Worm (Caenorhabditis elegans) whole organism, young adult: ENCODE data around the gene srw-57.

Source experiments
- B0019.2 ChIP-seq: fragments of 200-800 bp; sonication (Bioruptor generic); conservative IDR thresholded peaks from 2 replicates; pipeline ENCODE4 v1.3.6; 2022; ENCODE audit warnings: missing genetic modification reagents, missing genetic modification characterization, missing compliant biosample characterization
- B0336.3 ChIP-seq: fragments of 200-800 bp; sonication (Bioruptor generic); IDR thresholded peaks from 2 replicates; pipeline ENCODE4 v1.3.6; 2022; ENCODE audit warnings: missing genetic modification characterization, missing compliant biosample characterization
- C17E4.6 ChIP-seq: fragments of 200-800 bp; sonication (Bioruptor generic); IDR thresholded peaks from 2 replicates; pipeline ENCODE4 v1.3.6; 2022; ENCODE audit warnings: missing genetic modification reagents, missing genetic modification characterization, missing compliant biosample characterization
- F22D6.2 ChIP-seq: sonication (generic microtip); optimal IDR thresholded peaks from 2 replicates; lab custom pipeline; 2016; ENCODE audit warnings: mild to moderate bottlenecking, missing genetic modification characterization, missing compliant biosample characterization
- F23B12.7 ChIP-seq: sonication (generic microtip); optimal IDR thresholded peaks from 2 replicates; lab custom pipeline; 2017; ENCODE audit warnings: missing genetic modification characterization, mild to moderate bottlenecking, missing compliant biosample characterization, antibody characterized with exemption, moderate library complexity; ENCODE audit not compliant: insufficient read depth
- F57A8.1 ChIP-seq: fragments of 200-800 bp; sonication (Bioruptor generic); optimal IDR thresholded peaks from 2 replicates; lab custom pipeline; 2018; ENCODE audit warnings: mild to moderate bottlenecking, missing genetic modification characterization, moderate library complexity, missing compliant biosample characterization
- F57C9.4 ChIP-seq: sonication (generic microtip); optimal IDR thresholded peaks from 2 replicates; lab custom pipeline; 2017; ENCODE audit warnings: mild to moderate bottlenecking, missing genetic modification characterization, missing compliant biosample characterization
- Y53F4B.3 ChIP-seq: fragments of 200-800 bp; sonication (Bioruptor generic); IDR thresholded peaks from 2 replicates; pipeline ENCODE4 v1.3.6; 2022; ENCODE audit warnings: missing genetic modification reagents, missing genetic modification characterization, missing compliant biosample characterization
- Y95B8A.8 ChIP-seq: fragments of 200-800 bp; sonication (Bioruptor generic); IDR thresholded peaks from 2 replicates; pipeline ENCODE4 v1.3.6; 2022; ENCODE audit warnings: missing genetic modification reagents, missing genetic modification characterization, missing compliant biosample characterization
- ZK185.1 ChIP-seq: sonication (generic microtip); optimal IDR thresholded peaks from 2 replicates; lab custom pipeline; 2016; ENCODE audit warnings: mild to moderate bottlenecking, missing genetic modification characterization, missing compliant biosample characterization; ENCODE audit not compliant: poor library complexity, severe bottlenecking
- aptf-3 ChIP-seq: fragments of 200-800 bp; sonication (Bioruptor generic); IDR thresholded peaks from 2 replicates; pipeline ENCODE4 v1.3.6; 2022; ENCODE audit warnings: missing genetic modification characterization, missing compliant biosample characterization
- atf-7 ChIP-seq: sonication (generic microtip); optimal IDR thresholded peaks from 2 replicates; lab custom pipeline; 2017; ENCODE audit warnings: mild to moderate bottlenecking, missing genetic modification characterization, missing compliant biosample characterization
- attf-5 ChIP-seq: fragments of 200-800 bp; sonication (Bioruptor generic); optimal IDR thresholded peaks from 2 replicates; lab custom pipeline; 2018; ENCODE audit warnings: mild to moderate bottlenecking, missing genetic modification characterization, missing compliant biosample characterization
- attf-6 ChIP-seq: fragments of 200-800 bp; sonication (Bioruptor generic); IDR thresholded peaks from 2 replicates; pipeline ENCODE4 v1.3.6; 2022; ENCODE audit warnings: missing genetic modification reagents, missing genetic modification characterization, missing compliant biosample characterization
- cebp-1 ChIP-seq, 2 experiments: fragments of 200-800 bp in 1 of 2; sonication (Bioruptor generic) in 1 of 2; sonication (generic microtip) in 1 of 2; IDR thresholded peaks in 1 of 2; optimal IDR thresholded peaks in 1 of 2; 2 replicates each; pipeline versions ENCODE4 v1.3.6 to Lab custom; 2017 to 2022; ENCODE audit warnings: missing compliant biosample characterization in 2 of 2, missing genetic modification characterization in 2 of 2, mild to moderate bottlenecking in 1 of 2, missing genetic modification reagents in 1 of 2, moderate library complexity in 1 of 2
- ceh-100 ChIP-seq: fragments of 200-800 bp; sonication (Bioruptor generic); IDR thresholded peaks from 2 replicates; pipeline ENCODE4 v1.3.6; 2022; ENCODE audit warnings: missing genetic modification reagents, missing genetic modification characterization, missing compliant biosample characterization
- ceh-58 ChIP-seq: fragments of 200-800 bp; sonication (Bioruptor generic); IDR thresholded peaks from 2 replicates; pipeline ENCODE4 v1.3.6; 2022; ENCODE audit warnings: missing genetic modification characterization, missing compliant biosample characterization
- chd-7 ChIP-seq: sonication (generic microtip); optimal IDR thresholded peaks from 2 replicates; lab custom pipeline; 2016; ENCODE audit warnings: mild to moderate bottlenecking, missing genetic modification characterization, moderate library complexity, missing compliant biosample characterization
- dox-1 ChIP-seq: fragments of 200-800 bp; sonication (Bioruptor generic); IDR thresholded peaks from 2 replicates; pipeline ENCODE4 v1.3.6; 2022; ENCODE audit warnings: missing genetic modification reagents, missing genetic modification characterization, missing compliant biosample characterization
- egl-18 ChIP-seq: fragments of 200-800 bp; sonication (Bioruptor generic); IDR thresholded peaks from 2 replicates; pipeline ENCODE4 v1.3.6; 2022; ENCODE audit warnings: missing genetic modification reagents, missing genetic modification characterization, missing compliant biosample characterization
- ets-4 ChIP-seq: fragments of 200-800 bp; sonication (Bioruptor generic); optimal IDR thresholded peaks from 2 replicates; lab custom pipeline; 2018; ENCODE audit warnings: mild to moderate bottlenecking, missing genetic modification characterization, missing compliant biosample characterization
- fkh-3 ChIP-seq: sonication (generic microtip); optimal IDR thresholded peaks from 2 replicates; lab custom pipeline; 2016; ENCODE audit warnings: mild to moderate bottlenecking, missing genetic modification characterization, missing compliant biosample characterization
- hlh-26 ChIP-seq: fragments of 200-800 bp; sonication (Bioruptor generic); conservative IDR thresholded peaks from 2 replicates; pipeline ENCODE4 v1.3.6; 2022; ENCODE audit warnings: missing genetic modification reagents, missing genetic modification characterization, missing compliant biosample characterization
- hmg-1.2 ChIP-seq: fragments of 200-800 bp; sonication (Bioruptor generic); IDR thresholded peaks from 2 replicates; pipeline ENCODE4 v1.3.6; 2022; ENCODE audit warnings: missing genetic modification reagents, missing genetic modification characterization, missing compliant biosample characterization
- hrde-1 ChIP-seq: sonication (generic microtip); optimal IDR thresholded peaks from 2 replicates; lab custom pipeline; 2016; ENCODE audit warnings: missing genetic modification characterization, mild to moderate bottlenecking, missing compliant biosample characterization, moderate library complexity, missing genotype, missing genetic modification reagents, borderline replicate concordance
- hsf-1 ChIP-seq: fragments of 200-800 bp; sonication (Bioruptor generic); IDR thresholded peaks from 2 replicates; pipeline ENCODE4 v1.3.6; 2022; ENCODE audit warnings: missing genetic modification reagents, missing genetic modification characterization, missing compliant biosample characterization
- lin-35 ChIP-seq, 3 experiments: fragments of 150-350 bp in 2 of 3; sonication (generic microtip) in 1 of 3; optimal IDR thresholded peaks; 2 replicates each; lab custom pipeline; 2014 to 2018; ENCODE audit warnings: missing biosample characterization in 3 of 3, missing genetic modification characterization in 3 of 3, missing genetic modification reagents in 3 of 3
- lsl-1 ChIP-seq: fragments of 200-800 bp; sonication (Bioruptor generic); optimal IDR thresholded peaks from 2 replicates; lab custom pipeline; 2018; ENCODE audit warnings: mild to moderate bottlenecking, missing genetic modification characterization, moderate library complexity, missing compliant biosample characterization
- lsy-27 ChIP-seq: sonication (generic microtip); optimal IDR thresholded peaks from 2 replicates; lab custom pipeline; 2017; ENCODE audit warnings: missing genetic modification characterization, mild to moderate bottlenecking, missing compliant biosample characterization, antibody characterized with exemption, missing genotype, borderline replicate concordance; ENCODE audit not compliant: insufficient read depth
- madf-10 ChIP-seq: sonication (generic microtip); optimal IDR thresholded peaks from 2 replicates; lab custom pipeline; 2016; ENCODE audit warnings: mild to moderate bottlenecking, missing genetic modification characterization, missing compliant biosample characterization
- madf-6 ChIP-seq: fragments of 200-800 bp; sonication (Bioruptor generic); IDR thresholded peaks from 2 replicates; pipeline ENCODE4 v1.3.6; 2022; ENCODE audit warnings: missing genetic modification reagents, missing genetic modification characterization, missing compliant biosample characterization
- nfyb-1 ChIP-seq: fragments of 200-800 bp; sonication (Bioruptor generic); IDR thresholded peaks from 2 replicates; pipeline ENCODE4 v1.3.6; 2022; ENCODE audit warnings: missing genetic modification reagents, missing genetic modification characterization, missing compliant biosample characterization
- nhr-120 ChIP-seq: fragments of 200-800 bp; sonication (Bioruptor generic); IDR thresholded peaks from 2 replicates; pipeline ENCODE4 v1.3.6; 2022; ENCODE audit warnings: missing genetic modification characterization, missing compliant biosample characterization
- nhr-80 ChIP-seq: sonication (generic microtip); optimal IDR thresholded peaks from 2 replicates; lab custom pipeline; 2016; ENCODE audit warnings: missing genetic modification characterization, missing compliant biosample characterization
- pbrm-1 ChIP-seq: fragments of 200-800 bp; sonication (Bioruptor generic); IDR thresholded peaks from 2 replicates; pipeline ENCODE4 v1.3.6; 2022; ENCODE audit warnings: missing genetic modification reagents, missing genetic modification characterization, missing compliant biosample characterization
- sea-2 ChIP-seq: fragments of 200-800 bp; sonication (Bioruptor generic); IDR thresholded peaks from 2 replicates; pipeline ENCODE4 v1.3.6; 2022; ENCODE audit warnings: missing genetic modification characterization, missing compliant biosample characterization
- snpc-1.3 ChIP-seq: sonication (generic microtip); optimal IDR thresholded peaks from 2 replicates; lab custom pipeline; 2017; ENCODE audit warnings: missing genetic modification characterization, mild to moderate bottlenecking, missing compliant biosample characterization, antibody characterized with exemption, moderate library complexity, missing genotype, missing genetic modification reagents; ENCODE audit not compliant: insufficient read depth
- somi-1 ChIP-seq: fragments of 200-800 bp; sonication (Bioruptor generic); optimal IDR thresholded peaks from 2 replicates; lab custom pipeline; 2018; ENCODE audit warnings: mild to moderate bottlenecking, missing genetic modification characterization, missing compliant biosample characterization
- unc-130 ChIP-seq: sonication (generic microtip); optimal IDR thresholded peaks from 2 replicates; lab custom pipeline; 2016; ENCODE audit warnings: missing genetic modification reagents, missing genetic modification characterization, missing compliant biosample characterization
- zim-3 ChIP-seq: sonication (generic microtip); optimal IDR thresholded peaks from 2 replicates; lab custom pipeline; 2017; ENCODE audit warnings: mild to moderate bottlenecking, missing genetic modification characterization, moderate library complexity, missing compliant biosample characterization
- ztf-18 ChIP-seq: sonication (generic microtip); optimal IDR thresholded peaks from 2 replicates; lab custom pipeline; 2016; ENCODE audit warnings: missing genotype, mild to moderate bottlenecking, missing genetic modification characterization, missing compliant biosample characterization
- ztf-26 ChIP-seq: sonication (generic microtip); optimal IDR thresholded peaks from 2 replicates; lab custom pipeline; 2017; ENCODE audit warnings: missing genetic modification characterization, missing compliant biosample characterization
- ztf-28 ChIP-seq: fragments of 200-800 bp; sonication (Bioruptor generic); IDR thresholded peaks from 2 replicates; pipeline ENCODE4 v1.3.6; 2022; ENCODE audit warnings: missing genetic modification reagents, missing genetic modification characterization, missing compliant biosample characterization
- ztf-3 ChIP-seq: fragments of 200-800 bp; sonication (Bioruptor generic); optimal IDR thresholded peaks from 2 replicates; lab custom pipeline; 2018; ENCODE audit warnings: mild to moderate bottlenecking, missing genetic modification characterization, missing compliant biosample characterization
- ztf-6 ChIP-seq: fragments of 200-800 bp; sonication (Bioruptor generic); IDR thresholded peaks from 2 replicates; pipeline ENCODE4 v1.3.6; 2022; ENCODE audit warnings: missing genetic modification reagents, missing genetic modification characterization, missing compliant biosample characterization

srw-57 gene

ce11 chrV:15954932-15955331, at the start of gene srw-57:
TSS of gene srw-57 (minus strand) at chrV:15955032.
- TF ChIP-seq ets-4 (no peak), nhr-120 (GFP tag; lab: Robert Waterston, UW) (no peak), lin-35 (GFP tag; optimal IDR thresholded peaks at IDR 0.05; lab: Kevin White, UChicago) (no peak), chd-7 (tag; lab: Kevin White, UChicago) (no peak), zim-3 (tag; lab: Kevin White, UChicago) (no peak), snpc-1.3 (tag; lab: Kevin White, UChicago) (no peak), madf-6 (GFP tag; lab: Robert Waterston, UW) (no peak), Y95B8A.8 (no peak), aptf-3 (GFP tag; lab: Robert Waterston, UW) (no peak), lsl-1 (GFP tag; lab: Kevin White, UChicago) (no peak), somi-1 (GFP tag; lab: Kevin White, UChicago) (no peak), ZK185.1 (tag; lab: Kevin White, UChicago) (no peak), F57C9.4 (no peak), ceh-100 (no peak), nfyb-1 (GFP tag; lab: Robert Waterston, UW) (no peak), ztf-3 (GFP tag; lab: Kevin White, UChicago) (no peak), hsf-1 (GFP tag; lab: Robert Waterston, UW) (no peak), madf-10 (tag; lab: Kevin White, UChicago) (no peak), attf-6 (no peak)
- TF ChIP-seq, all 124 proteins: peak for 0

ce11 chrV:16002288-16002687, 47.5 kb upstream of the srw-57 start, which contains the start of gene nhr-63:
TSS of gene nhr-63 (plus strand) at chrV:16002588.
- TF ChIP-seq ceh-58 (GFP tag; lab: Robert Waterston, UW) (no peak), ztf-26 (tag; lab: Kevin White, UChicago) (no peak), ztf-18 (tag; lab: Kevin White, UChicago) (no peak), C17E4.6 (GFP tag; lab: Robert Waterston, UW) (no peak)
- TF ChIP-seq, all 124 proteins: peak for 0

ce11 chrV:16000433-16000832, 45.6 kb upstream of the srw-57 start, which contains the start of gene nhr-50:
TSS of gene nhr-50 (minus strand) at chrV:16000631.
- TF ChIP-seq pbrm-1 (GFP tag; lab: Robert Waterston, UW), result no peak
- TF ChIP-seq Y53F4B.3, result no peak
- TF ChIP-seq B0336.3 (GFP tag; lab: Robert Waterston, UW), result no peak
- TF ChIP-seq hlh-26, result no peak
- peak; percentile 77 for TF ChIP-seq atf-7 (tag; lab: Kevin White, UChicago)
- no peak for TF ChIP-seq F57A8.1 (GFP tag; lab: Kevin White, UChicago)
- TF ChIP-seq hmg-1.2 (GFP tag; lab: Robert Waterston, UW), result peak; percentile 58; the same call in 1 of the 2 replicates
- no peak for TF ChIP-seq sea-2 (GFP tag; lab: Robert Waterston, UW)
- no peak for TF ChIP-seq fkh-3 (tag; lab: Kevin White, UChicago)
- TF ChIP-seq dox-1 (GFP tag; lab: Robert Waterston, UW), result peak; percentile 50; the same call in 1 of the 2 replicates
- TF ChIP-seq ztf-28, result no peak
- peak; percentile 34; the same call in 1 of the 2 replicates for TF ChIP-seq nfyb-1 (GFP tag; lab: Robert Waterston, UW)
- TF ChIP-seq lsy-27 (tag; lab: Kevin White, UChicago), result no peak
- no peak; the same call in 1 of the 2 replicates for TF ChIP-seq cebp-1 (GFP tag; IDR thresholded peaks at IDR 0.05; lab: Robert Waterston, UW)
- no peak for TF ChIP-seq cebp-1 (tag; optimal IDR thresholded peaks at IDR 0.05; lab: Kevin White, UChicago)
- TF ChIP-seq madf-6 (GFP tag; lab: Robert Waterston, UW), result no peak
- no peak for TF ChIP-seq B0019.2 (GFP tag; lab: Robert Waterston, UW)
- TF ChIP-seq ztf-3 (GFP tag; lab: Kevin White, UChicago), result no peak
- TF ChIP-seq lsl-1 (GFP tag; lab: Kevin White, UChicago), result no peak
- no peak for TF ChIP-seq egl-18 (GFP tag; lab: Robert Waterston, UW)
- no peak for TF ChIP-seq unc-130 (GFP tag; lab: Kevin White, UChicago)
- no peak for TF ChIP-seq hrde-1 (tag; lab: Kevin White, UChicago)
- TF ChIP-seq ztf-6 (GFP tag; lab: Robert Waterston, UW), result no peak
- TF ChIP-seq nhr-80 (tag; lab: Kevin White, UChicago), result peak; percentile 78
- TF ChIP-seq F22D6.2 (tag; lab: Kevin White, UChicago), result no peak
- no peak for TF ChIP-seq Y95B8A.8
- peak; percentile 20 for TF ChIP-seq attf-5 (GFP tag; lab: Kevin White, UChicago)
- TF ChIP-seq F23B12.7 (tag; lab: Kevin White, UChicago), result no peak
